Worm (Caenorhabditis elegans) whole organism, early embryonic: ENCODE data around the gene K02E7.11.

Experiments used
- F13C5.2 ChIP-seq: sonication (generic microtip); optimal IDR thresholded peaks from 2 replicates; lab custom pipeline; 2017; ENCODE audit warnings: mild to moderate bottlenecking, missing genetic modification characterization, inconsistent platforms, missing compliant biosample characterization
- ama-1 ChIP-seq: fragments of 150-350 bp; optimal IDR thresholded peaks from 2 replicates; lab custom pipeline; 2014
- ceh-13 ChIP-seq: fragments of 200-800 bp; sonication (Bioruptor generic); optimal IDR thresholded peaks from 2 replicates; lab custom pipeline; 2018; ENCODE audit warnings: mild to moderate bottlenecking, missing genetic modification characterization, missing compliant biosample characterization
- ceh-36 ChIP-seq: sonication (generic microtip); optimal IDR thresholded peaks from 2 replicates; lab custom pipeline; 2016; ENCODE audit warnings: missing genetic modification characterization, inconsistent platforms, missing compliant biosample characterization
- flt-1 ChIP-seq: fragments of 200-800 bp; sonication (Bioruptor generic); IDR thresholded peaks from 2 replicates; pipeline ENCODE4 v1.3.6; 2022; ENCODE audit warnings: missing genetic modification characterization, missing compliant biosample characterization
- hmbx-1 ChIP-seq: sonication (generic microtip); optimal IDR thresholded peaks from 2 replicates; lab custom pipeline; 2016; ENCODE audit warnings: mild to moderate bottlenecking, missing genetic modification characterization, missing compliant biosample characterization
- hmg-4 ChIP-seq: fragments of 200-800 bp; sonication (Bioruptor generic); optimal IDR thresholded peaks from 2 replicates; lab custom pipeline; 2018; ENCODE audit warnings: mild to moderate bottlenecking, missing genetic modification characterization, missing compliant biosample characterization
- hnd-1 ChIP-seq: sonication (generic microtip); optimal IDR thresholded peaks from 2 replicates; lab custom pipeline; 2016; ENCODE audit warnings: missing genetic modification characterization, missing compliant biosample characterization
- pes-1 ChIP-seq: fragments of 200-800 bp; sonication (Bioruptor generic); IDR thresholded peaks from 2 replicates; pipeline ENCODE4 v1.3.6; 2022; ENCODE audit warnings: missing genetic modification reagents, missing genetic modification characterization, missing compliant biosample characterization
- sea-1 ChIP-seq: fragments of 200-800 bp; sonication (Bioruptor generic); conservative IDR thresholded peaks from 2 replicates; pipeline ENCODE4 v1.3.6; 2022; ENCODE audit warnings: missing genetic modification characterization, missing compliant biosample characterization
- tbx-11 ChIP-seq: fragments of 200-800 bp; sonication (Bioruptor generic); IDR thresholded peaks from 2 replicates; pipeline ENCODE4 v1.3.6; 2022; ENCODE audit warnings: missing genetic modification characterization, missing compliant biosample characterization
- tbx-37 ChIP-seq: fragments of 200-800 bp; sonication (Bioruptor generic); conservative IDR thresholded peaks from 2 replicates; pipeline ENCODE4 v1.3.6; 2022; ENCODE audit warnings: missing genetic modification reagents, missing genetic modification characterization, missing compliant biosample characterization
- tra-4 ChIP-seq: sonication (generic microtip); optimal IDR thresholded peaks from 2 replicates; lab custom pipeline; 2017; ENCODE audit warnings: missing genetic modification characterization, missing compliant biosample characterization

ce11 chrII:1066907-1067306, 8.4 kb downstream of the K02E7.11 start, which contains the start of gene K02E7.10:
- TF ChIP-seq ceh-36 (tag; lab: Kevin White, UChicago) (no peak), pes-1 (GFP tag; lab: Robert Waterston, UW) (no peak), ama-1 (no peak), hnd-1 (no peak), tra-4 (no peak), tbx-37 (no peak), tbx-11 (no peak), F13C5.2 (no peak), sea-1 (GFP tag; lab: Robert Waterston, UW) (no peak), hmbx-1 (tag; lab: Kevin White, UChicago) (no peak), flt-1 (GFP tag; lab: Robert Waterston, UW) (no peak), hmg-4 (GFP tag; lab: Kevin White, UChicago) (no peak), ceh-13 (GFP tag; lab: Kevin White, UChicago) (no peak)
